Fruit fly (Drosophila melanogaster): ENCODE data around the gene Reps.

Reps gene

DNA sequence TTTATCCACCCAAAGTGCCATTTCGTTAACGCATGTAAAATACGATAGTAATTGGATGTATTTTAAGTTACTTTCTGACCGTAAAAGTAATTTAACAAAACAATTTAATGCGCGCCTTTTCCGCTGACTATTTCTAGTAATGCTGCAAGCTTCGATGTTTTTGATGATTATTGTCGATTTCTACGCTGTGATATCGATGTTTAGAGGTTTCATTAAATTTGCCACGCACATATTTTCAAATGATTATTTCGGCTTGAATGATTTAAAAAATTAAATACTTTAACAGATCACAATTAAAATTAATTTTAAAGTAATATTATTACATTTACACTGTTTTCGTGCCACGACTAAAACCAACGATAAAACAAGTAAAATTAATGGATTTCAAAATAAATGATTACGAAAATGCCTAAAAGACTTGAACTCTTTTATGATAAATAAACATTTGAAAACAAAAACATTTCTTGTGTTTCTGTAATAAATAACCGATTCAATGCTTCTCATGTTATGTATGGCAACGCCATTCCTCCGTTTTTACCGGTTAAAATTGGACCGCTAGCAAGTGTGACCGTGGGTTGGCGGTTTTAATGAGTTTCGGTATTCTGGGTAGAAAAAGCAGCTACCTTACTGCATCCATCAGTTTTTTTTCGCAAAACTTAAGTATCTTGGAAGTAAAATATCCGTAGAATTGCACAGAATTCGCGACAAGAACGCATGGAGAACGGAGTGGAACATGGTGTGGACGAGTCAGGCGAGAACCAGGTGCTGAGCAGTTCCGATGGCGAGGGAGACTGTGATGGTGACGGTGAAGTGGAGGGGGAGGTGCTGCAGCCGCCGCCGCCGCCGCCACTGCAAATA is 23.9 kb upstream of the Reps start, which contains the start of the genes RfC38 and CG4751 (continued):
- no peak for TF ChIP-seq prd (optimal IDR thresholded peaks at IDR 0.05)
- TF ChIP-seq prd (GFP tag; IDR thresholded peaks at IDR 0.05) = no peak
- peak; percentile 32 for TF ChIP-seq CG2120 (GFP tag; optimal IDR thresholded peaks at IDR 0.05)
- TF ChIP-seq org-1 (GFP tag; optimal IDR thresholded peaks at IDR 0.05) = no peak
- peak; percentile 65 for TF ChIP-seq CG14710 (tag; optimal IDR thresholded peaks at IDR 0.05)
- no peak for TF ChIP-seq sd (tag; optimal IDR thresholded peaks at IDR 0.05)
- peak; percentile 51 for TF ChIP-seq CG3995 (GFP tag; optimal IDR thresholded peaks at IDR 0.05)
- no peak for TF ChIP-seq Hr78 (GFP tag; optimal IDR thresholded peaks at IDR 0.05)
- no peak for TF ChIP-seq Atf3 (GFP tag; optimal IDR thresholded peaks at IDR 0.05)
- TF ChIP-seq CG13296 (GFP tag; optimal IDR thresholded peaks at IDR 0.05) = no peak
- no peak for TF ChIP-seq CG15011 (GFP tag; optimal IDR thresholded peaks at IDR 0.05)
- no peak for TF ChIP-seq CG11504 (tag; optimal IDR thresholded peaks at IDR 0.05)
- no peak for TF ChIP-seq CG7839 (tag; optimal IDR thresholded peaks at IDR 0.05)
- TF ChIP-seq ap (GFP tag; IDR thresholded peaks at IDR 0.05) = no peak
- peak; percentile 53 for TF ChIP-seq hbn (GFP tag; IDR thresholded peaks at IDR 0.05; ENCODE audit: partially characterized antibody)
- TF ChIP-seq CG34224 (GFP tag; IDR thresholded peaks at IDR 0.05; ENCODE audit: partially characterized antibody) = peak; percentile 65; the same call in 2 of the 3 replicates
- no peak for TF ChIP-seq ftz-f1 (GFP tag; optimal IDR thresholded peaks at IDR 0.05)
- TF ChIP-seq Doc2 (GFP tag; IDR thresholded peaks at IDR 0.05) = no peak
- TF ChIP-seq CG9727 (GFP tag; optimal IDR thresholded peaks at IDR 0.05) = peak; percentile 3
- peak; percentile 71 for TF ChIP-seq CG12659 (GFP tag; optimal IDR thresholded peaks at IDR 0.05)
- TF ChIP-seq slou (GFP tag; optimal IDR thresholded peaks at IDR 0.05) = no peak
- TF ChIP-seq Poxn (GFP tag; IDR thresholded peaks at IDR 0.05) = no peak
- TF ChIP-seq rib (GFP tag; IDR thresholded peaks at IDR 0.05) = 0 out of 2 replicates have a peak, but pooled peaks have one; percentile 22
- TF ChIP-seq nerfin-2 (GFP tag; IDR thresholded peaks at IDR 0.05; ENCODE audit: partially characterized antibody) = peak; percentile 44; the same call in 1 of the 2 replicates
- TF ChIP-seq dmrt99B (tag; optimal IDR thresholded peaks at IDR 0.05) = no peak
- TF ChIP-seq Xbp1 (GFP tag; optimal IDR thresholded peaks at IDR 0.05) = peak; percentile 22
- peak; percentile 56 for TF ChIP-seq CG10267 (tag; optimal IDR thresholded peaks at IDR 0.05)
- no peak for TF ChIP-seq CG11696 (GFP tag; IDR thresholded peaks at IDR 0.05)
- no peak for TF ChIP-seq stc (GFP tag; IDR thresholded peaks at IDR 0.05)
- peak; percentile 67; the same call in 1 of the 3 replicates for TF ChIP-seq CG34422 (GFP tag; IDR thresholded peaks at IDR 0.05)
- peak; percentile 65; the same call in 2 of the 3 replicates for TF ChIP-seq CG6791 (GFP tag; IDR thresholded peaks at IDR 0.05; ENCODE audit: partially characterized antibody)
- TF ChIP-seq E2f1 (GFP tag; IDR thresholded peaks at IDR 0.05) = 0 out of 2 replicates have a peak, but pooled peaks have one; percentile 20
- peak; percentile 79 for TF ChIP-seq pzg (GFP tag; optimal IDR thresholded peaks at IDR 0.05)
- peak; percentile 72 for TF ChIP-seq Scr (GFP tag; IDR thresholded peaks at IDR 0.05; ENCODE audit: partially characterized antibody)
- TF ChIP-seq pan (optimal IDR thresholded peaks at IDR 0.05) = no peak
- TF ChIP-seq pan (GFP tag; optimal IDR thresholded peaks at IDR 0.05 in 1 of 2, IDR thresholded peaks at IDR 0.05 in 1 of 2) = no peak
- TF ChIP-seq tup (GFP tag; optimal IDR thresholded peaks at IDR 0.05) = no peak
- TF ChIP-seq CG12071 (GFP tag; optimal IDR thresholded peaks at IDR 0.05) = no peak
- no peak for TF ChIP-seq Nf-YA (GFP tag; IDR thresholded peaks at IDR 0.05)
- no peak for TF ChIP-seq usp (GFP tag; optimal IDR thresholded peaks at IDR 0.05)
- 0 out of 2 replicates have a peak, but pooled peaks have one; percentile 6 for TF ChIP-seq slbo (GFP tag; IDR thresholded peaks at IDR 0.05)
- TF ChIP-seq CG31441 (GFP tag; IDR thresholded peaks at IDR 0.05) = no peak
- no peak for TF ChIP-seq ranshi (GFP tag; IDR thresholded peaks at IDR 0.05)
- TF ChIP-seq cwo (GFP tag; optimal IDR thresholded peaks at IDR 0.05) = no peak
- no peak for TF ChIP-seq salm (tag; optimal IDR thresholded peaks at IDR 0.05)
- peak; percentile 50 for TF ChIP-seq Myb (GFP tag; optimal IDR thresholded peaks at IDR 0.05)
- TF ChIP-seq lilli (GFP tag; optimal IDR thresholded peaks at IDR 0.05) = peak; percentile 12
- TF ChIP-seq CG16813 (GFP tag; IDR thresholded peaks at IDR 0.05; ENCODE audit: partially characterized antibody) = peak; percentile 63

All from whole organism, embryonic.